Worm (Caenorhabditis elegans) whole organism, early embryonic: ENCODE data around the gene Y51A2B.2.

Experiments used
- ama-1 ChIP-seq: fragments of 150-350 bp; optimal IDR thresholded peaks from 2 replicates; lab custom pipeline; 2014
- flt-1 ChIP-seq: fragments of 200-800 bp; sonication (Bioruptor generic); IDR thresholded peaks from 2 replicates; pipeline ENCODE4 v1.3.6; 2022; ENCODE audit warnings: missing genetic modification characterization, missing compliant biosample characterization
- hmg-4 ChIP-seq: fragments of 200-800 bp; sonication (Bioruptor generic); optimal IDR thresholded peaks from 2 replicates; lab custom pipeline; 2018; ENCODE audit warnings: mild to moderate bottlenecking, missing genetic modification characterization, missing compliant biosample characterization
- hnd-1 ChIP-seq: sonication (generic microtip); optimal IDR thresholded peaks from 2 replicates; lab custom pipeline; 2016; ENCODE audit warnings: missing genetic modification characterization, missing compliant biosample characterization
- pes-1 ChIP-seq: fragments of 200-800 bp; sonication (Bioruptor generic); IDR thresholded peaks from 2 replicates; pipeline ENCODE4 v1.3.6; 2022; ENCODE audit warnings: missing genetic modification reagents, missing genetic modification characterization, missing compliant biosample characterization
- scrt-1 ChIP-seq: fragments of 200-800 bp; sonication (Bioruptor generic); IDR thresholded peaks from 2 replicates; pipeline ENCODE4 v1.3.6; 2022; ENCODE audit warnings: missing genetic modification characterization, missing compliant biosample characterization
- tbx-37 ChIP-seq: fragments of 200-800 bp; sonication (Bioruptor generic); conservative IDR thresholded peaks from 2 replicates; pipeline ENCODE4 v1.3.6; 2022; ENCODE audit warnings: missing genetic modification reagents, missing genetic modification characterization, missing compliant biosample characterization

DNA sequence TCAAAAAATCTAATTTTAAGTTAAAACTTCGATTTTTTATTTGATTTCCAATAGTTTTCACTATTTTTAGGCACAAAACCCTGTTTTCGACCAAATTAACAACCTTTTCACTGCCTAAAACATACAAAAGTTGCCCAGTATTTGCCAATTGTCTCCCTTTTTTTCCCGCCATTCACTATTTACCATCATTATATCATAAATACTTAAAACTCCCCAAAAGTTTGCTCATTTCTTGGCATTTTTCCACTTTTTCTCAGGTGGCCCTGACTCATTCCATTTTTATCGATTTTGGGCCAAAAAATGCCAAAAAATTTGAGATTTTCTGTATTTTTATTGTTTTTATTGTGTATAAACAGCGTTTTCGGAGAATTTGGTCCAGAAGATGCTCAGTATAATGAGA lies 39.8 kb downstream of the Y51A2B.2 start, which contains the start of gene txt-8:
- TF ChIP-seq flt-1 (GFP tag; lab: Robert Waterston, UW) (no peak), hmg-4 (GFP tag; lab: Kevin White, UChicago) (no peak), ama-1 (lab: Kevin White, UChicago) (no peak), hnd-1 (tag; lab: Kevin White, UChicago) (no peak), scrt-1 (GFP tag; lab: Robert Waterston, UW) (no peak), tbx-37 (GFP tag; lab: Robert Waterston, UW) (no peak), pes-1 (GFP tag; lab: Robert Waterston, UW) (no peak)
